Worm (Caenorhabditis elegans) whole organism, young adult: Measurements from ENCODE around the gene ZK643.5.
"Not testable (repeated sequence)": the region's sequence is repeated elsewhere in the genome, so short reads cannot be mapped to it uniquely, and the experiment has no call there.

Source experiments
- K11D2.4 ChIP-seq: fragments of 200-800 bp; sonication (Bioruptor generic); IDR thresholded peaks from 2 replicates; pipeline ENCODE4 v1.3.6; 2022; ENCODE audit warnings: missing genetic modification reagents, missing genetic modification characterization, missing compliant biosample characterization
- ceh-27 ChIP-seq: fragments of 200-800 bp; sonication (Bioruptor generic); optimal IDR thresholded peaks from 2 replicates; lab custom pipeline; 2018; ENCODE audit warnings: mild to moderate bottlenecking, missing genetic modification characterization, moderate library complexity, missing compliant biosample characterization
- ets-4 ChIP-seq: fragments of 200-800 bp; sonication (Bioruptor generic); optimal IDR thresholded peaks from 2 replicates; lab custom pipeline; 2018; ENCODE audit warnings: mild to moderate bottlenecking, missing genetic modification characterization, missing compliant biosample characterization
- pha-4 ChIP-seq: fragments of 150-350 bp; sonication (generic microtip); optimal IDR thresholded peaks from 2 replicates; lab custom pipeline; 2014; ENCODE audit warnings: missing biosample characterization, missing genetic modification reagents, missing genetic modification characterization
- ztf-28 ChIP-seq: fragments of 200-800 bp; sonication (Bioruptor generic); IDR thresholded peaks from 2 replicates; pipeline ENCODE4 v1.3.6; 2022; ENCODE audit warnings: missing genetic modification reagents, missing genetic modification characterization, missing compliant biosample characterization
- ztf-6 ChIP-seq: fragments of 200-800 bp; sonication (Bioruptor generic); IDR thresholded peaks from 2 replicates; pipeline ENCODE4 v1.3.6; 2022; ENCODE audit warnings: missing genetic modification reagents, missing genetic modification characterization, missing compliant biosample characterization

ce11 chrIII:8989752-8990151 is 33.8 kb upstream of the ZK643.5 start, which contains the start of gene R08D7.7:
- TF ChIP-seq K11D2.4; ets-4 (GFP tag; lab: Kevin White, UChicago); pha-4 (tag; lab: Kevin White, UChicago); ztf-6 (GFP tag; lab: Robert Waterston, UW); ztf-28 (GFP tag; lab: Robert Waterston, UW); ceh-27 (GFP tag; lab: Kevin White, UChicago): not testable (repeated sequence)
